Fruit fly (Drosophila melanogaster) whole organism, embryonic: ENCODE results near the gene CG32847.

Experiments used
- Atf-2 ChIP-seq: fragments of 200-800 bp; sonication (Bioruptor generic); optimal IDR thresholded peaks from 2 replicates; lab custom pipeline; 2016; ENCODE audit warnings: missing biosample characterization, missing genetic modification characterization
- Atf6 ChIP-seq: fragments of 200-800 bp; sonication (Bioruptor generic); IDR thresholded peaks from 2 replicates; pipeline ENCODE4 v1.3.6; 2022; ENCODE audit warnings: missing biosample characterization, missing genetic modification characterization
- Bdp1 ChIP-seq: fragments of 200-800 bp; sonication (Bioruptor generic); optimal IDR thresholded peaks from 3 replicates; lab custom pipeline; 2016; ENCODE audit warnings: missing biosample characterization, missing genetic modification characterization
- Bgb ChIP-seq: fragments of 200-800 bp; sonication (Bioruptor generic); IDR thresholded peaks from 2 replicates; pipeline ENCODE4 v1.3.6; 2022; ENCODE audit warnings: missing biosample characterization, missing genetic modification characterization; ENCODE audit not compliant: partially characterized antibody
- CG10321 ChIP-seq: fragments of 200-800 bp; sonication (Bioruptor generic); IDR thresholded peaks from 2 replicates; pipeline ENCODE4 v1.3.6; 2022; ENCODE audit warnings: missing biosample characterization, missing genetic modification characterization
- CG10959 ChIP-seq: fragments of 200-800 bp; sonication (Bioruptor generic); IDR thresholded peaks from 2 replicates; pipeline ENCODE4 v1.3.6; 2022; ENCODE audit warnings: missing biosample characterization, missing genetic modification characterization
- CG11504 ChIP-seq: fragments of 200-800 bp; sonication (Bioruptor generic); optimal IDR thresholded peaks from 3 replicates; lab custom pipeline; 2019; ENCODE audit warnings: missing biosample characterization, mild to moderate bottlenecking, missing genetic modification characterization, moderate library complexity
- CG12391 ChIP-seq: fragments of 200-800 bp; sonication (Bioruptor generic); optimal IDR thresholded peaks from 3 replicates; lab custom pipeline; 2018; ENCODE audit warnings: missing biosample characterization, mild to moderate bottlenecking, missing genetic modification characterization, moderate library complexity
- CG13123 ChIP-seq: fragments of 200-800 bp; sonication (Bioruptor generic); optimal IDR thresholded peaks from 2 replicates; lab custom pipeline; 2016; ENCODE audit warnings: missing biosample characterization, missing genetic modification characterization
- CG14014 ChIP-seq: fragments of 200-800 bp; sonication (Bioruptor generic); IDR thresholded peaks from 2 replicates; pipeline ENCODE4 v1.3.6; 2022; ENCODE audit warnings: missing biosample characterization, missing genetic modification characterization
- CG15073 ChIP-seq: fragments of 200-800 bp; sonication (Bioruptor generic); optimal IDR thresholded peaks from 2 replicates; lab custom pipeline; 2016; ENCODE audit warnings: missing biosample characterization, missing genetic modification characterization
- CG15269 ChIP-seq: fragments of 200-800 bp; sonication (Bioruptor generic); optimal IDR thresholded peaks from 2 replicates; lab custom pipeline; 2018; ENCODE audit warnings: missing biosample characterization, mild to moderate bottlenecking, missing genetic modification characterization, moderate library complexity
- CG17612 ChIP-seq: fragments of 200-800 bp; sonication (Bioruptor generic); IDR thresholded peaks from 2 replicates; pipeline ENCODE4 v1.3.6; 2022; ENCODE audit warnings: missing biosample characterization, missing genetic modification characterization
- CG2116 ChIP-seq: fragments of 200-800 bp; sonication (Bioruptor generic); optimal IDR thresholded peaks from 3 replicates; lab custom pipeline; 2018; ENCODE audit warnings: missing biosample characterization, mild to moderate bottlenecking, missing genetic modification characterization
- CG2712 ChIP-seq: fragments of 200-800 bp; optimal IDR thresholded peaks from 3 replicates; lab custom pipeline; 2019; ENCODE audit warnings: missing biosample characterization, mild to moderate bottlenecking, missing genetic modification characterization, moderate library complexity
- CG31441 ChIP-seq: fragments of 200-800 bp; sonication (Bioruptor generic); IDR thresholded peaks from 2 replicates; pipeline ENCODE4 v1.3.6; 2022; ENCODE audit warnings: missing biosample characterization, missing genetic modification characterization
- CG33557 ChIP-seq: fragments of 200-800 bp; sonication (Bioruptor generic); optimal IDR thresholded peaks from 2 replicates; lab custom pipeline; 2019; ENCODE audit warnings: missing biosample characterization, mild to moderate bottlenecking, missing genetic modification characterization, moderate library complexity
- CG7271 ChIP-seq: fragments of 200-800 bp; sonication (Bioruptor generic); optimal IDR thresholded peaks from 2 replicates; lab custom pipeline; 2018; ENCODE audit warnings: missing biosample characterization, mild to moderate bottlenecking, missing genetic modification characterization, moderate library complexity
- CG7372 ChIP-seq: fragments of 200-800 bp; sonication (Bioruptor generic); IDR thresholded peaks from 2 replicates; pipeline ENCODE4 v1.3.6; 2022; ENCODE audit warnings: missing biosample characterization, missing genetic modification characterization
- CG8089 ChIP-seq: fragments of 200-800 bp; sonication (Bioruptor generic); optimal IDR thresholded peaks from 3 replicates; lab custom pipeline; 2016; ENCODE audit warnings: missing biosample characterization, missing genetic modification characterization
- CG9437 ChIP-seq: fragments of 200-800 bp; sonication (Bioruptor generic); optimal IDR thresholded peaks from 2 replicates; lab custom pipeline; 2018; ENCODE audit warnings: missing biosample characterization, mild to moderate bottlenecking, missing genetic modification characterization
- CTCF ChIP-seq: fragments of 200-800 bp; sonication (Bioruptor generic); optimal IDR thresholded peaks from 2 replicates; lab custom pipeline; 2017; ENCODE audit warnings: missing biosample characterization, mild to moderate bottlenecking, missing genetic modification characterization, moderate library complexity
- CkIIα-i1 ChIP-seq: fragments of 200-800 bp; sonication (Bioruptor generic); IDR thresholded peaks from 2 replicates; pipeline ENCODE4 v1.3.6; 2022; ENCODE audit warnings: missing biosample characterization, missing genetic modification characterization
- Dbx ChIP-seq: fragments of 200-800 bp; sonication (Bioruptor generic); IDR thresholded peaks from 3 replicates; pipeline ENCODE4 v1.3.6; 2022; ENCODE audit warnings: missing biosample characterization, missing genetic modification characterization
- Dfd ChIP-seq, 2 experiments: fragments of >200 bp; optimal IDR thresholded peaks; 2 replicates each; lab custom pipeline; 2017; ENCODE audit warnings: missing biosample characterization in 2 of 2, missing genetic modification characterization in 2 of 2
- Fer2 ChIP-seq: fragments of 200-800 bp; sonication (Bioruptor generic); optimal IDR thresholded peaks from 2 replicates; lab custom pipeline; 2018; ENCODE audit warnings: missing biosample characterization, mild to moderate bottlenecking, missing genetic modification characterization, moderate library complexity
- HLHmδ ChIP-seq: fragments of 200-800 bp; sonication (Bioruptor generic); optimal IDR thresholded peaks from 2 replicates; lab custom pipeline; 2018; ENCODE audit warnings: missing biosample characterization, mild to moderate bottlenecking, missing genetic modification characterization, moderate library complexity
- HmgD ChIP-seq: fragments of 200-800 bp; sonication (Bioruptor generic); optimal IDR thresholded peaks from 3 replicates; lab custom pipeline; 2016; ENCODE audit warnings: missing biosample characterization, missing genetic modification characterization
- Kr ChIP-seq: fragments of 200-800 bp; sonication (Bioruptor generic); optimal IDR thresholded peaks from 2 replicates; lab custom pipeline; 2017; ENCODE audit warnings: missing biosample characterization, mild to moderate bottlenecking, missing genetic modification characterization
- Neu2 ChIP-seq: fragments of 200-800 bp; sonication (Bioruptor generic); optimal IDR thresholded peaks from 3 replicates; lab custom pipeline; 2016; ENCODE audit warnings: missing biosample characterization, missing genetic modification characterization, borderline replicate concordance
- Sin3A ChIP-seq: fragments of >200 bp; optimal IDR thresholded peaks from 2 replicates; lab custom pipeline; 2018
- Stat92E ChIP-seq, 3 experiments: fragments of >200 bp in 2 of 3; fragments of 200-800 bp in 1 of 3; sonication (Bioruptor generic) in 1 of 3; optimal IDR thresholded peaks; 2 replicates each; lab custom pipeline; 2017 to 2019; ENCODE audit warnings: missing biosample characterization in 3 of 3, missing genetic modification characterization in 3 of 3, mild to moderate bottlenecking in 1 of 3, moderate library complexity in 1 of 3
- dati ChIP-seq: fragments of 200-800 bp; sonication (Bioruptor generic); IDR thresholded peaks from 2 replicates; pipeline ENCODE4 v1.3.6; 2022; ENCODE audit warnings: missing biosample characterization, missing genetic modification characterization
- en ChIP-seq: fragments of 200-800 bp; sonication (Bioruptor generic); optimal IDR thresholded peaks from 2 replicates; lab custom pipeline; 2016; ENCODE audit warnings: missing biosample characterization, missing genetic modification characterization
- ftz-f1 ChIP-seq: fragments of 200-800 bp; sonication (Bioruptor generic); optimal IDR thresholded peaks from 2 replicates; lab custom pipeline; 2016; ENCODE audit warnings: missing biosample characterization, missing genetic modification characterization
- gcm ChIP-seq: fragments of 200-800 bp; sonication (Bioruptor generic); optimal IDR thresholded peaks from 2 replicates; lab custom pipeline; 2019; ENCODE audit warnings: missing biosample characterization, mild to moderate bottlenecking, missing genetic modification characterization, moderate library complexity
- gem ChIP-seq: fragments of 200-800 bp; sonication (Bioruptor generic); optimal IDR thresholded peaks from 2 replicates; lab custom pipeline; 2019; ENCODE audit warnings: missing biosample characterization, mild to moderate bottlenecking, missing genetic modification characterization, moderate library complexity
- gro ChIP-seq: fragments of 200-800 bp; sonication (Bioruptor generic); optimal IDR thresholded peaks from 2 replicates; lab custom pipeline; 2016; ENCODE audit warnings: missing biosample characterization, missing genetic modification characterization
- gsb-n ChIP-seq: fragments of 200-800 bp; sonication (Bioruptor generic); optimal IDR thresholded peaks from 3 replicates; lab custom pipeline; 2018; ENCODE audit warnings: missing biosample characterization, mild to moderate bottlenecking, missing genetic modification characterization
- jumu ChIP-seq: fragments of 200-800 bp; sonication (Bioruptor generic); optimal IDR thresholded peaks from 3 replicates; lab custom pipeline; 2016; ENCODE audit warnings: missing biosample characterization, missing genetic modification characterization
- kah ChIP-seq: fragments of 200-800 bp; sonication (Bioruptor generic); optimal IDR thresholded peaks from 2 replicates; lab custom pipeline; 2018; ENCODE audit warnings: missing biosample characterization, mild to moderate bottlenecking, missing genetic modification characterization
- ken ChIP-seq: fragments of 200-800 bp; sonication (Bioruptor generic); IDR thresholded peaks from 3 replicates; pipeline ENCODE4 v1.3.6; 2022; ENCODE audit warnings: missing biosample characterization, missing genetic modification characterization
- klu ChIP-seq: fragments of 200-800 bp; sonication (Bioruptor generic); IDR thresholded peaks from 2 replicates; pipeline ENCODE4 v1.3.6; 2022; ENCODE audit warnings: missing biosample characterization, missing genetic modification characterization
- lmd ChIP-seq: fragments of 200-800 bp; sonication (Bioruptor generic); IDR thresholded peaks from 2 replicates; pipeline ENCODE4 v1.3.6; 2022; ENCODE audit warnings: missing biosample characterization, missing genetic modification characterization
- pita ChIP-seq: fragments of 200-800 bp; sonication (Bioruptor generic); optimal IDR thresholded peaks from 2 replicates; lab custom pipeline; 2017; ENCODE audit warnings: missing biosample characterization, mild to moderate bottlenecking, missing genetic modification characterization
- scrt ChIP-seq: fragments of 200-800 bp; sonication (Bioruptor generic); optimal IDR thresholded peaks from 2 replicates; lab custom pipeline; 2018; ENCODE audit warnings: missing biosample characterization, mild to moderate bottlenecking, missing genetic modification characterization, moderate library complexity
- sens ChIP-seq: fragments of 200-800 bp; sonication (Bioruptor generic); peaks from one replicate; lab custom pipeline; 2016; ENCODE audit warnings: missing biosample characterization, missing genetic modification characterization
- sima ChIP-seq: fragments of 200-800 bp; sonication (Bioruptor generic); optimal IDR thresholded peaks from 2 replicates; lab custom pipeline; 2016; ENCODE audit warnings: missing biosample characterization, missing genetic modification characterization
- slp2 ChIP-seq: fragments of 200-800 bp; sonication (Bioruptor generic); optimal IDR thresholded peaks from 2 replicates; lab custom pipeline; 2016; ENCODE audit warnings: missing biosample characterization, missing genetic modification characterization
- tgo ChIP-seq: fragments of 200-800 bp; sonication (Bioruptor generic); IDR thresholded peaks from 3 replicates; pipeline ENCODE4 v1.3.6; 2022; ENCODE audit warnings: missing biosample characterization, missing genetic modification characterization

The CG32847 gene

dm6 chr3L:15136659-15137572 is 15.5 kb downstream of the CG32847 start, which contains the start of gene CG12316 (continued):
- no peak for TF ChIP-seq pita (GFP tag; lab: Kevin White, UChicago)
- TF ChIP-seq scrt (GFP tag; lab: Kevin White, UChicago): peak; percentile 88
- peak; percentile 94 for TF ChIP-seq jumu (GFP tag; lab: Kevin White, UChicago)
- peak; percentile 79 for TF ChIP-seq CG14014 (GFP tag; lab: Robert Waterston, UW)
- peak; percentile 81 for TF ChIP-seq Fer2
- TF ChIP-seq ken (GFP tag; lab: Robert Waterston, UW): peak; percentile 85
- peak; percentile 79 for TF ChIP-seq Dbx
- peak; percentile 92 for TF ChIP-seq CG11504 (tag; lab: Kevin White, UChicago)
- peak; percentile 64; the same call in 1 of the 2 replicates for TF ChIP-seq CG17612 (GFP tag; lab: Robert Waterston, UW)
- TF ChIP-seq CG8089 (GFP tag; lab: Kevin White, UChicago): peak; percentile 87
- peak; percentile 85 for TF ChIP-seq CG9437 (GFP tag; lab: Kevin White, UChicago)
- peak; percentile 55 for TF ChIP-seq dati (GFP tag; lab: Robert Waterston, UW)
- TF ChIP-seq gsb-n: peak; percentile 92
- TF ChIP-seq slp2 (GFP tag; lab: Kevin White, UChicago): peak; percentile 89
- peak; percentile 95 for TF ChIP-seq gem (tag; lab: Kevin White, UChicago)
- TF ChIP-seq en (GFP tag; lab: Kevin White, UChicago): peak; percentile 85
- TF ChIP-seq sima (GFP tag; lab: Kevin White, UChicago): peak; percentile 84
- TF ChIP-seq Atf6 (GFP tag; lab: Robert Waterston, UW): peak; percentile 91
- peak; percentile 73 for TF ChIP-seq CG7271 (tag; lab: Kevin White, UChicago)
- TF ChIP-seq Kr: peak; percentile 72
- peak; percentile 87 for TF ChIP-seq Bdp1
- TF ChIP-seq Sin3A (lab: Kevin White, UChicago): peak; percentile 40
- peak in 1 of 3 experiments; percentile 23 for TF ChIP-seq Stat92E (GFP tag; optimal IDR thresholded peaks at IDR 0.05; lab: Kevin White, UChicago)
- TF ChIP-seq CG33557: peak; percentile 96
- no peak for TF ChIP-seq CTCF
- TF ChIP-seq kah (GFP tag; lab: Kevin White, UChicago): peak; percentile 72
- peak; percentile 73 for TF ChIP-seq tgo (GFP tag; lab: Robert Waterston, UW)
- TF ChIP-seq CG2116 (GFP tag; lab: Kevin White, UChicago): peak; percentile 50
- peak; percentile 94 for TF ChIP-seq CG12391 (tag; lab: Kevin White, UChicago)
- peak; percentile 72 for TF ChIP-seq CG7372 (GFP tag; lab: Robert Waterston, UW)
- peak; percentile 81 for TF ChIP-seq Bgb (GFP tag; lab: Robert Waterston, UW)
- peak; percentile 100 for TF ChIP-seq sens
- peak; percentile 49 for TF ChIP-seq CG13123 (GFP tag; lab: Kevin White, UChicago)
- TF ChIP-seq lmd: peak; percentile 88
- TF ChIP-seq Atf-2 (GFP tag; lab: Kevin White, UChicago): peak; percentile 89
- 0 out of 2 replicates have a peak, but pooled peaks have one; percentile 34 for TF ChIP-seq CkIIα-i1 (GFP tag; lab: Robert Waterston, UW)
- peak; percentile 87 for TF ChIP-seq Neu2 (GFP tag; lab: Kevin White, UChicago)
- TF ChIP-seq HLHmδ (GFP tag; lab: Kevin White, UChicago): no peak
- peak; percentile 92 for TF ChIP-seq CG15269
- TF ChIP-seq klu (GFP tag; lab: Robert Waterston, UW): peak; percentile 53
- TF ChIP-seq gcm (GFP tag; lab: Kevin White, UChicago): peak; percentile 97
- TF ChIP-seq CG10321 (GFP tag; lab: Robert Waterston, UW): no peak
- TF ChIP-seq ftz-f1 (GFP tag; lab: Kevin White, UChicago): peak; percentile 13
- TF ChIP-seq HmgD (GFP tag; lab: Kevin White, UChicago): peak; percentile 76
- no peak for TF ChIP-seq Dfd (GFP tag; optimal IDR thresholded peaks at IDR 0.05; lab: Kevin White, UChicago)
- TF ChIP-seq CG10959 (GFP tag; lab: Robert Waterston, UW): peak; percentile 86
- TF ChIP-seq gro (GFP tag; lab: Kevin White, UChicago): peak; percentile 92
- TF ChIP-seq CG31441 (GFP tag; lab: Robert Waterston, UW): peak; percentile 90
- no peak for TF ChIP-seq CG15073 (GFP tag; lab: Kevin White, UChicago)
- peak; percentile 95 for TF ChIP-seq CG2712 (tag; lab: Kevin White, UChicago)
